Fruit fly (Drosophila melanogaster) whole organism, pupa: ENCODE results near the gene RpS30.

Source experiments
- CG13204 ChIP-seq: fragments of 200-800 bp; sonication (Bioruptor generic); optimal IDR thresholded peaks from 2 replicates; lab custom pipeline; 2018; ENCODE audit warnings: missing biosample characterization, mild to moderate bottlenecking, missing genetic modification characterization, moderate library complexity
- CG4496 ChIP-seq: fragments of 200-800 bp; sonication (Bioruptor generic); IDR thresholded peaks from 3 replicates; pipeline ENCODE4 v1.3.6; 2022; ENCODE audit warnings: missing biosample characterization, missing genetic modification characterization
- Pif1A ChIP-seq: fragments of 200-800 bp; sonication (Bioruptor generic); optimal IDR thresholded peaks from 3 replicates; lab custom pipeline; 2016; ENCODE audit warnings: missing biosample characterization, missing genetic modification characterization
- Snoo ChIP-seq: fragments of 200-800 bp; sonication (Bioruptor generic); optimal IDR thresholded peaks from 3 replicates; lab custom pipeline; 2017; ENCODE audit warnings: missing biosample characterization, mild to moderate bottlenecking, missing genetic modification characterization, inconsistent platforms

dm6 chr3R:20826929-20827328 is 23.4 kb upstream of the RpS30 start:
- TF ChIP-seq CG4496 (no peak), CG13204 (GFP tag; lab: Kevin White, UChicago) (no peak), Snoo (tag; lab: Kevin White, UChicago) (no peak), Pif1A (GFP tag; lab: Kevin White, UChicago) (no peak)
